Worm (Caenorhabditis elegans) whole organism, late embryonic: Measurements from ENCODE around the gene dhc-3.

ENCODE experiments used
- C08G9.2 ChIP-seq: sonication (generic microtip); optimal IDR thresholded peaks from 2 replicates; lab custom pipeline; 2016; ENCODE audit warnings: mild to moderate bottlenecking, missing genetic modification characterization, moderate library complexity, missing compliant biosample characterization
- ceh-19 ChIP-seq: fragments of 200-800 bp; sonication (Bioruptor generic); optimal IDR thresholded peaks from 2 replicates; lab custom pipeline; 2018; ENCODE audit warnings: mild to moderate bottlenecking, missing genetic modification characterization, missing compliant biosample characterization
- fkh-10 ChIP-seq: fragments of 150-350 bp; optimal IDR thresholded peaks from 2 replicates; lab custom pipeline; 2014; ENCODE audit warnings: missing biosample characterization, missing genetic modification reagents, missing genetic modification characterization
- nhr-11 ChIP-seq: fragments of 150-350 bp; optimal IDR thresholded peaks from 2 replicates; lab custom pipeline; 2014; ENCODE audit warnings: missing biosample characterization, missing genetic modification characterization
- pha-2 ChIP-seq: sonication (generic microtip); optimal IDR thresholded peaks from 2 replicates; lab custom pipeline; 2017; ENCODE audit warnings: mild to moderate bottlenecking, missing genetic modification characterization, missing compliant biosample characterization
- sdc-2 ChIP-seq: sonication (generic microtip); optimal IDR thresholded peaks from 2 replicates; lab custom pipeline; 2016; ENCODE audit warnings: missing genotype, missing genetic modification characterization, missing compliant biosample characterization
- unc-3 ChIP-seq, 2 experiments: fragments of 200-800 bp in 1 of 2; sonication (Bioruptor generic) in 1 of 2; sonication (generic microtip) in 1 of 2; conservative IDR thresholded peaks in 1 of 2; optimal IDR thresholded peaks in 1 of 2; 2 replicates each; pipeline versions ENCODE4 v1.3.6 to Lab custom; 2016 to 2022; ENCODE audit warnings: missing compliant biosample characterization in 2 of 2, missing genetic modification characterization in 2 of 2, missing genetic modification reagents in 1 of 2
- ztf-16 ChIP-seq: sonication (generic microtip); optimal IDR thresholded peaks from 2 replicates; lab custom pipeline; 2017; ENCODE audit warnings: missing genetic modification characterization, missing compliant biosample characterization

DNA sequence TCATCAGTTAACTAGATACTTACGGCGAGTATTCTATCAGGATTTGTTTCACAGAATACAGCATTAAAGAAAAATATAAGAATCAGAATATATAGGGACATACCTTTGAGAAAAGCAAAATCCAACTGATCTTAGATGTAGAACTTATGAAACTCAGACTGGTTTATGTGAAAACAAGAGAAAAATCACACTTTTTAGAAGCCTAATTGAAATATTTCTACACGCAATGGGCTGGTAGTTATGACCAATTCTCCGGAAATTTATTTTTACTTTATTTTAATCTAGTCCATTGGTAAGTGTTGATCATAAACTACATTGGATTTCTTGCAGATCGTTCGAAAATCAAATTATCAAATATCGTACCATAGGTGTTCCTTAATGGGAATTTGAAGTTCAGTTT, 45.4 kb downstream of the dhc-3 start, which contains the start of gene T09E8.4:
- TF ChIP-seq nhr-11 (tag; lab: Kevin White, UChicago) = no peak
- no peak for TF ChIP-seq sdc-2 (tag; lab: Kevin White, UChicago)
- TF ChIP-seq fkh-10 (GFP tag; lab: Kevin White, UChicago) = no peak
- TF ChIP-seq C08G9.2 (tag; lab: Kevin White, UChicago) = no peak
- no peak for TF ChIP-seq ceh-19
- TF ChIP-seq unc-3 (GFP tag; conservative IDR thresholded peaks at IDR 0.05; lab: Robert Waterston, UW) = no peak
- no peak for TF ChIP-seq unc-3 (tag; optimal IDR thresholded peaks at IDR 0.05; lab: Kevin White, UChicago)
- no peak for TF ChIP-seq ztf-16
- TF ChIP-seq pha-2 = no peak
